Worm (Caenorhabditis elegans): ENCODE data around the gene Y75B8A.28.

Gene Y75B8A.28

DNA sequence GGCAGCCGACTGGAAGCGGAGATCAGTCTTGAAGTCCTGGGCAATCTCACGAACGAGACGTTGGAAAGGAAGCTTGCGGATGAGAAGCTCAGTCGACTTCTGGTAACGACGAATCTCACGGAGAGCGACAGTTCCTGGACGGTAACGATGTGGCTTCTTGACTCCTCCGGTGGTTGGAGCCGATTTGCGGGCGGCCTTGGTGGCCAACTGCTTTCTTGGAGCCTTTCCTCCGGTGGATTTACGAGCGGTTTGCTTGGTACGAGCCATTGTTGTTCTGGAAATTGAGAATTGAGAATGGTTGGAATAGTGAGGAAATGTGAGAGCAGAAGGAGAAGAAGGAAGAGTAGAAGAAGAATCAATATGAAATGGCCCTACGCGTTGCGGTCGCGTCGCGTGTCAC lies 49.0 kb downstream of the Y75B8A.28 start:
- TF ChIP-seq nhr-23 (tag; optimal IDR thresholded peaks at IDR 0.05) (no peak), lsy-2 (tag; optimal IDR thresholded peaks at IDR 0.05) (no peak), sem-4 (tag; optimal IDR thresholded peaks at IDR 0.05) (no peak), mdl-1 (tag; optimal IDR thresholded peaks at IDR 0.05) (no peak), elt-3 (tag; optimal IDR thresholded peaks at IDR 0.05) (no peak), fos-1 (tag; optimal IDR thresholded peaks at IDR 0.05) (no peak), R02D3.7 (tag; optimal IDR thresholded peaks at IDR 0.05) (no peak), sma-9 (GFP tag; optimal IDR thresholded peaks at IDR 0.05) (no peak), sma-9 (tag; optimal IDR thresholded peaks at IDR 0.05) (no peak), nhr-25 (tag; optimal IDR thresholded peaks at IDR 0.05) (no peak), peb-1 (tag; optimal IDR thresholded peaks at IDR 0.05) (no peak), F13H6.1 (tag; optimal IDR thresholded peaks at IDR 0.05) (no peak), blmp-1 (tag; optimal IDR thresholded peaks at IDR 0.05; ENCODE audit: insufficient read depth) (no peak), egl-27 (tag; optimal IDR thresholded peaks at IDR 0.05) (no peak), ztf-1 (GFP tag; conservative IDR thresholded peaks at IDR 0.05) (no peak), lin-39 (tag; optimal IDR thresholded peaks at IDR 0.05) (no peak), dmd-4 (tag; optimal IDR thresholded peaks at IDR 0.05) (no peak), nhr-11 (tag; optimal IDR thresholded peaks at IDR 0.05) (no peak), snpc-4 (tag; optimal IDR thresholded peaks at IDR 0.05) (no peak), Y55F3AM.14 (GFP tag; optimal IDR thresholded peaks at IDR 0.05) (no peak), lin-11 (tag; optimal IDR thresholded peaks at IDR 0.05) (no peak)

DNA sequence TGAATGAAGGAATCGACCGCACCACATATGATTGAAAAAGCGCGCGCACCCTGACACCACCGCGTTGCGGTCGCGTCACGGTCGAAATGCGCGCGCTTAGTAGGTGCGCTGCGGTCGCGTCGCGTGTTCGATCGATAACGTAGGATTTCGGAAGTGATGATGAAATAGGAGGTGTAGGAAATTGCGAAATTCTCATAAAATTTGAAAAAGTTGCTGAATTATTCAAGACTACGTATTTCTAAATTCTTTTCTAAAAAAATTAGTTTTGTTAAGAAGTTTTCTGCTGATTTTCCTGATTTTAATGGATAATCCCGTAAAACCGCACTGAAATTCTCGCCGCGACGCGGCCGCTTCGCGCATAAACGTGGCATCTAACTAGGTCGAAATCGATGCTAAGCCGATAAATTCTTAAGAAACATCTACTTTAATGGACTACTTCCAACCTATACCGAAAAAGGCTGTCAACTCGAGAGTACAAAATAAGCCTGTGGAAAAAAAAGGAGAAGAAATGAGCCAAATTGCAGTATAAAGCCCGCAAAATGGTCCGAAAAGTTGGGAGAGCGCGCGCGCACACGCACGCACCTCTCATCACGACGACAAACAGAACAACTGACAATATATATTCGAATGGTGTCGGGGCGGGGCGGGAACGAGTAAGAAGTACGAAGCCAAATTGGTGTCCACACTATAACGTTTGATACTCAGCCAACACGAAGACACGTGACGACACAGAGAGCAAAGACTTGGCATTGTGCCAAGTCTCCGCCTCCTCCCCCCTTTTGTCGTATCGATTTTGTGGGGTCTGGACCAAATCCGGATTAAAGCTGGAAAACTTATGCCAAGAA lies 49.8 kb downstream of the Y75B8A.28 start, which contains the start of gene his-72:
TSS of gene his-72 (minus strand) at position 589 of the 845 bp plus-strand sequence.
- no peak for TF ChIP-seq unc-62 (GFP tag; optimal IDR thresholded peaks at IDR 0.05)
- TF ChIP-seq nhr-77 (tag; optimal IDR thresholded peaks at IDR 0.05): no peak
- peak; percentile 29 to 62 for TF ChIP-seq mdl-1 (tag; optimal IDR thresholded peaks at IDR 0.05)
- TF ChIP-seq blmp-1 (tag; optimal IDR thresholded peaks at IDR 0.05; ENCODE audit: insufficient read depth): peak; percentile 10
- no peak for TF ChIP-seq ztf-11 (tag; optimal IDR thresholded peaks at IDR 0.05)
- TF ChIP-seq sem-4 (tag; optimal IDR thresholded peaks at IDR 0.05): peak; percentile 63
- no peak for TF ChIP-seq skn-1 (tag; optimal IDR thresholded peaks at IDR 0.05)
- peak; percentile 73 for TF ChIP-seq C34F6.9 (tag; optimal IDR thresholded peaks at IDR 0.05)
- TF ChIP-seq nhr-23 (tag; optimal IDR thresholded peaks at IDR 0.05): no peak
- no peak for TF ChIP-seq ceh-82 (tag; optimal IDR thresholded peaks at IDR 0.05)
- TF ChIP-seq sma-9 (GFP tag; optimal IDR thresholded peaks at IDR 0.05): peak; percentile 48
- no peak for TF ChIP-seq sma-9 (tag; optimal IDR thresholded peaks at IDR 0.05)
- no peak for TF ChIP-seq ztf-4 (tag; optimal IDR thresholded peaks at IDR 0.05)
- TF ChIP-seq alr-1 (tag; optimal IDR thresholded peaks at IDR 0.05): no peak
- TF ChIP-seq ZK546.5 (tag; optimal IDR thresholded peaks at IDR 0.05): no peak
- TF ChIP-seq nhr-10 (tag; optimal IDR thresholded peaks at IDR 0.05): no peak
- no peak for TF ChIP-seq elt-3 (tag; optimal IDR thresholded peaks at IDR 0.05)
- TF ChIP-seq F13H6.1 (tag; optimal IDR thresholded peaks at IDR 0.05): peak; percentile 52
- TF ChIP-seq sma-3 (GFP tag; optimal IDR thresholded peaks at IDR 0.05): peak; percentile 17
- TF ChIP-seq egl-27 (tag; optimal IDR thresholded peaks at IDR 0.05): no peak
- TF ChIP-seq lin-11 (tag; optimal IDR thresholded peaks at IDR 0.05): peak; percentile 8
- TF ChIP-seq mab-5 (tag; optimal IDR thresholded peaks at IDR 0.05): peak; percentile 35
- TF ChIP-seq nhr-25 (tag; optimal IDR thresholded peaks at IDR 0.05): peak; percentile 62
- no peak for TF ChIP-seq lin-39 (tag; optimal IDR thresholded peaks at IDR 0.05)
- no peak for TF ChIP-seq snpc-4 (tag; optimal IDR thresholded peaks at IDR 0.05)
- TF ChIP-seq aly-2 (tag; optimal IDR thresholded peaks at IDR 0.05): no peak
- TF ChIP-seq R02D3.7 (tag; optimal IDR thresholded peaks at IDR 0.05): no peak
- peak; percentile 42 for TF ChIP-seq unc-55 (GFP tag; optimal IDR thresholded peaks at IDR 0.05)
- peak; percentile 51 for TF ChIP-seq nhr-129 (tag; optimal IDR thresholded peaks at IDR 0.05)
- peak; percentile 9 for TF ChIP-seq zag-1 (tag; optimal IDR thresholded peaks at IDR 0.05)
- peak; percentile 8 for TF ChIP-seq nhr-21 (tag; optimal IDR thresholded peaks at IDR 0.05)
- TF ChIP-seq elt-1 (tag; optimal IDR thresholded peaks at IDR 0.05): no peak
- TF ChIP-seq Y55F3AM.14 (GFP tag; optimal IDR thresholded peaks at IDR 0.05): no peak
- no peak for TF ChIP-seq dmd-4 (tag; optimal IDR thresholded peaks at IDR 0.05)
- TF ChIP-seq ztf-1 (GFP tag; conservative IDR thresholded peaks at IDR 0.05): no peak
- no peak for TF ChIP-seq ceh-16 (tag; optimal IDR thresholded peaks at IDR 0.05)
- TF ChIP-seq nhr-6 (tag; optimal IDR thresholded peaks at IDR 0.05): peak; percentile 19
- no peak for TF ChIP-seq peb-1 (tag; optimal IDR thresholded peaks at IDR 0.05)
- TF ChIP-seq nhr-12 (tag; optimal IDR thresholded peaks at IDR 0.05): no peak
- TF ChIP-seq gmeb-1 (tag; optimal IDR thresholded peaks at IDR 0.05): peak; percentile 47
- TF ChIP-seq unc-39 (tag; optimal IDR thresholded peaks at IDR 0.05): no peak
- TF ChIP-seq lsy-2 (tag; optimal IDR thresholded peaks at IDR 0.05): peak in 1 of 2 experiments; percentile 65
- no peak for TF ChIP-seq mbf-1 (tag; optimal IDR thresholded peaks at IDR 0.05)
- no peak for TF ChIP-seq nhr-237 (tag; optimal IDR thresholded peaks at IDR 0.05)
- TF ChIP-seq lin-13 (GFP tag; optimal IDR thresholded peaks at IDR 0.05): peak; percentile 77
- peak; percentile 93 for TF ChIP-seq ama-1 (optimal IDR thresholded peaks at IDR 0.05)
- no peak for TF ChIP-seq nhr-11 (tag; optimal IDR thresholded peaks at IDR 0.05)
- peak; percentile 9 for TF ChIP-seq crh-2 (tag; optimal IDR thresholded peaks at IDR 0.05)
